Worm (Caenorhabditis elegans) whole organism, late embryonic: ENCODE results near the gene yap-1.

Source experiments
- K09A11.1 ChIP-seq: sonication (generic microtip); optimal IDR thresholded peaks from 2 replicates; lab custom pipeline; 2017; ENCODE audit warnings: antibody characterized with exemption, mild to moderate bottlenecking, missing genetic modification characterization, missing compliant biosample characterization; ENCODE audit not compliant: insufficient read depth
- T23F11.4 ChIP-seq: fragments of 200-800 bp; sonication (Bioruptor generic); optimal IDR thresholded peaks from 2 replicates; lab custom pipeline; 2018; ENCODE audit warnings: mild to moderate bottlenecking, missing genetic modification characterization, missing compliant biosample characterization
- Y22D7AL.16 ChIP-seq: sonication (generic microtip); optimal IDR thresholded peaks from 2 replicates; lab custom pipeline; 2016; ENCODE audit warnings: missing genetic modification characterization, missing compliant biosample characterization
- ahr-1 ChIP-seq: sonication (generic microtip); optimal IDR thresholded peaks from 2 replicates; lab custom pipeline; 2016; ENCODE audit warnings: missing genetic modification characterization, missing compliant biosample characterization
- ceh-48 ChIP-seq: sonication (generic microtip); optimal IDR thresholded peaks from 2 replicates; lab custom pipeline; 2016; ENCODE audit warnings: missing genetic modification characterization, inconsistent platforms, missing compliant biosample characterization
- dmd-4 ChIP-seq: sonication (generic microtip); optimal IDR thresholded peaks from 2 replicates; lab custom pipeline; 2016; ENCODE audit warnings: borderline replicate concordance, missing genetic modification characterization, missing compliant biosample characterization
- elt-2 ChIP-seq: sonication (generic microtip); optimal IDR thresholded peaks from 2 replicates; lab custom pipeline; 2016; ENCODE audit warnings: missing genetic modification reagents, missing genetic modification characterization, missing compliant biosample characterization
- ets-4 ChIP-seq: sonication (generic microtip); optimal IDR thresholded peaks from 2 replicates; lab custom pipeline; 2016; ENCODE audit warnings: missing genetic modification characterization, missing compliant biosample characterization
- eyg-1 ChIP-seq: sonication (generic microtip); optimal IDR thresholded peaks from 2 replicates; lab custom pipeline; 2016; ENCODE audit warnings: missing genotype, missing genetic modification characterization, missing compliant biosample characterization
- fax-1 ChIP-seq: sonication (generic microtip); optimal IDR thresholded peaks from 2 replicates; lab custom pipeline; 2016; ENCODE audit warnings: missing genotype, missing genetic modification characterization, missing compliant biosample characterization
- fkh-6 ChIP-seq: sonication (generic microtip); optimal IDR thresholded peaks from 2 replicates; lab custom pipeline; 2016; ENCODE audit warnings: missing genetic modification characterization, missing compliant biosample characterization
- gmeb-2 ChIP-seq: sonication (generic microtip); optimal IDR thresholded peaks from 2 replicates; lab custom pipeline; 2016; ENCODE audit warnings: missing genetic modification characterization, inconsistent platforms, missing compliant biosample characterization
- hlh-15 ChIP-seq: sonication (generic microtip); optimal IDR thresholded peaks from 2 replicates; lab custom pipeline; 2016; ENCODE audit warnings: missing genetic modification characterization, missing compliant biosample characterization
- hlh-30 ChIP-seq: sonication (generic microtip); optimal IDR thresholded peaks from 2 replicates; lab custom pipeline; 2017; ENCODE audit warnings: antibody characterized with exemption, missing genetic modification characterization, missing compliant biosample characterization; ENCODE audit not compliant: insufficient read depth
- lin-11 ChIP-seq: fragments of 200-800 bp; sonication (Bioruptor generic); optimal IDR thresholded peaks from 2 replicates; lab custom pipeline; 2018; ENCODE audit warnings: mild to moderate bottlenecking, missing genetic modification characterization, missing compliant biosample characterization
- madf-2 ChIP-seq: sonication (generic microtip); optimal IDR thresholded peaks from 2 replicates; lab custom pipeline; 2017; ENCODE audit warnings: missing genetic modification characterization, missing compliant biosample characterization
- mec-3 ChIP-seq: sonication (generic microtip); optimal IDR thresholded peaks from 2 replicates; lab custom pipeline; 2016; ENCODE audit warnings: borderline replicate concordance, missing genetic modification characterization, missing compliant biosample characterization
- npax-4 ChIP-seq: sonication (generic microtip); optimal IDR thresholded peaks from 2 replicates; lab custom pipeline; 2016; ENCODE audit warnings: missing genetic modification characterization, missing compliant biosample characterization
- odd-2 ChIP-seq: sonication (generic microtip); optimal IDR thresholded peaks from 2 replicates; lab custom pipeline; 2017; ENCODE audit warnings: antibody characterized with exemption, mild to moderate bottlenecking, missing genetic modification characterization, missing compliant biosample characterization
- pag-3 ChIP-seq: sonication (generic microtip); optimal IDR thresholded peaks from 2 replicates; lab custom pipeline; 2016; ENCODE audit warnings: missing compliant biosample characterization, missing genetic modification characterization, borderline replicate concordance
- pat-9 ChIP-seq: fragments of 200-800 bp; sonication (Bioruptor generic); optimal IDR thresholded peaks from 2 replicates; lab custom pipeline; 2018; ENCODE audit warnings: mild to moderate bottlenecking, missing genetic modification characterization, moderate library complexity, missing compliant biosample characterization
- pax-1 ChIP-seq: fragments of 150-350 bp; optimal IDR thresholded peaks from 2 replicates; lab custom pipeline; 2014; ENCODE audit warnings: missing biosample characterization, missing genetic modification characterization
- pha-2 ChIP-seq: sonication (generic microtip); optimal IDR thresholded peaks from 2 replicates; lab custom pipeline; 2017; ENCODE audit warnings: mild to moderate bottlenecking, missing genetic modification characterization, missing compliant biosample characterization
- pros-1 ChIP-seq: fragments of 150-350 bp; optimal IDR thresholded peaks from 2 replicates; lab custom pipeline; 2014; ENCODE audit warnings: missing biosample characterization, missing genetic modification reagents, missing genetic modification characterization
- rnt-1 ChIP-seq: sonication (generic microtip); optimal IDR thresholded peaks from 2 replicates; lab custom pipeline; 2016; ENCODE audit warnings: missing genetic modification characterization, missing compliant biosample characterization
- sdc-2 ChIP-seq: sonication (generic microtip); optimal IDR thresholded peaks from 2 replicates; lab custom pipeline; 2016; ENCODE audit warnings: missing genotype, missing genetic modification characterization, missing compliant biosample characterization
- sox-2 ChIP-seq: fragments of 200-800 bp; sonication (Bioruptor generic); IDR thresholded peaks from 2 replicates; pipeline ENCODE4 v1.3.6; 2022; ENCODE audit warnings: missing genetic modification reagents, missing genetic modification characterization, missing compliant biosample characterization
- tbx-7 ChIP-seq: sonication (generic microtip); optimal IDR thresholded peaks from 2 replicates; lab custom pipeline; 2016; ENCODE audit warnings: missing genotype, missing genetic modification characterization, missing compliant biosample characterization
- unc-55 ChIP-seq: sonication (generic microtip); optimal IDR thresholded peaks from 2 replicates; lab custom pipeline; 2017; ENCODE audit warnings: missing biosample characterization, missing genetic modification reagents, missing genetic modification characterization
- ztf-16 ChIP-seq: sonication (generic microtip); optimal IDR thresholded peaks from 2 replicates; lab custom pipeline; 2017; ENCODE audit warnings: missing genetic modification characterization, missing compliant biosample characterization

Gene yap-1

ce11 chrX:10688311-10688710, 3.4 kb upstream of the yap-1 start:
- TF ChIP-seq hlh-30 (tag; lab: Kevin White, UChicago) (peak; percentile 26), pat-9 (tag; lab: Kevin White, UChicago) (no peak)

ce11 chrX:10689729-10690128, 2.0 kb upstream of the yap-1 start:
- no peak for TF ChIP-seq ztf-16
- TF ChIP-seq, all 69 proteins: peak for 0

DNA sequence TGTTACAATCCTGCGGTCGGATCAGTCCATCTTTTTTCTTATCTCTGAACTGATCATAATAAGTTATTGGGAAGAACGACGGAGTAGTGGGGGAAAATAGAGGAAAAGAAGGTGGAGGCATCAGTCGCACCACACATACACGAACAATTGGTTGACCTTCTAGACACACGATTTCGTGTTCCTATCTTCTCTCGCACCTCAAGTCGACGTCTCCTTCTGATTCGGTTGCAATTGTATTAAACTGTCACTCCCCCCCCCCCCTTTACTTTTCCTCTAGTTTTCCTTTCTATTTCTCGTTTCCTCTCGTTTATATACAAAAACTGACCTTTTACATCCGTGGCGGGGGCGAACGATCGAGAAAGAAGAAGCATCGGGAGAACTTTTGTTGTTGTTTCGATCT, 511 bp upstream of the yap-1 start:
- TF ChIP-seq unc-55 (GFP tag; lab: Kevin White, UChicago) (peak; percentile 7), eyg-1 (tag; lab: Kevin White, UChicago) (no peak), ceh-48 (tag; lab: Kevin White, UChicago) (no peak)

DNA sequence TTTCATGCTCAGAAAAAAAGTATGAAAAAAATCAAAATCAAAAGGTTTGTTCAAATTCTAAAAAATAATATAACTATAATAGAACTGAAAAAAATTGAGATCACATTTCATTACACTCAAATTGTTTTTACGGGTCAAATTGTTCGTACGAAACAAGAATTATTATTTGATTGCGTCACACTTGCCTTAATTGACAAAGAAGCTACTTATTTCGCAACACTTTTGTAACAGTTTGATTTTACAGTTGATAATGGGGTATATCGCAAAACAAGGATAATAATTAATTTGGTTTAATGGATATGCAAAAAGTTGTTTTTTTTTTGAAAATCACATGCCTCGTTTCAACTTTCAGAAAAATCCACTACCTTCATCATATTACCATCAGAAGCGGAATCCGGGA, 314 bp downstream of the yap-1 start:
- TF ChIP-seq pha-2 (tag; lab: Kevin White, UChicago) (no peak), madf-2 (tag; lab: Kevin White, UChicago) (no peak), fax-1 (tag; lab: Kevin White, UChicago) (no peak), Y22D7AL.16 (tag; lab: Kevin White, UChicago) (no peak)

DNA sequence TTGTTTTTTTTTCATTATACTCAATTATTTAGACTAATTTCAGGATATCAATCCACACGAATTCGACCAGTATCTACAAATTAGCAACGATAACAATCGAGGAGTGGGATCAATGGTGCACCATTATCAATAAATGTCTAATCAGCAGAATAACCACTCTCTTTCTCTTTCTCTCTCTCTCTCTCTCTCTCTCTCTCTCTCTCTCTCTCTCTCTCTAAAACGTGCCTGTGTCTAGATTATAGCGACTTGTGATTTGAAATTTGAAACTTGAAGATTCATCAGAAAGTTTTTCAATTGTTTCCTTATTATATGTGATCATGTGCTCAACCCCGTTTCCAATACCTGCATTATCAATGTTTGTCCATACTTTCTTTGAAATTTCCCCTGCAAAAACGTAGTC, 2.5 kb downstream of the yap-1 start:
- TF ChIP-seq dmd-4 (no peak), elt-2 (tag; lab: Kevin White, UChicago) (peak; percentile 78)

ce11 chrX:10694933-10695332, 3.2 kb downstream of the yap-1 start, which contains the start of gene plpp-1.3:
Gene plpp-1.3 (plus strand): TSS chrX:10695312.
- TF ChIP-seq pax-1 (tag; lab: Kevin White, UChicago), result peak; percentile 27
- TF ChIP-seq ahr-1, result no peak
- TF ChIP-seq elt-2 (tag; lab: Kevin White, UChicago), result peak; percentile 16
- no peak for TF ChIP-seq Y22D7AL.16 (tag; lab: Kevin White, UChicago)

DNA sequence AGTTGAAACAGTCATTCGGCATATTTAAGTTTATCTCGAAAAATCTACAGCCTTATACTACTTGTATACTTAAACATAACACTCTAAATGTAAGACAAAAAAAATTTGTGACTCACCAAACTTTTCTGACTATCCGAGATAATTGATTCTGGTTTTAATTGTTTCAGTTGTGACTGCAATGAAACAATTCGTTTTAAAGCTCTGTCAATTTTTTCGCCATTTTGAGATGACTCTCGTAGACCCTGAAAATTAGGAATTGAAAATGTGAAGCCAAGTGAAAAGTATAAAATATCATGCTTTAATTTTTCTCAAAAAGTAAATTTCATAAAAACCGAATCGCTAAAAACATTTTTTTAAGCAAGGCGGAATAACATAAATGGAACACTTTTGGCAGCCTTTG, 12.6 kb downstream of the yap-1 start:
- TF ChIP-seq pax-1 (tag; lab: Kevin White, UChicago), result no peak
- no peak for TF ChIP-seq hlh-15 (tag; lab: Kevin White, UChicago)
- no peak for TF ChIP-seq T23F11.4 (GFP tag; lab: Kevin White, UChicago)
- no peak for TF ChIP-seq tbx-7
- no peak for TF ChIP-seq madf-2 (tag; lab: Kevin White, UChicago)
- no peak for TF ChIP-seq pag-3 (tag; lab: Kevin White, UChicago)
- TF ChIP-seq sox-2 (GFP tag; lab: Robert Waterston, UW), result no peak
- no peak for TF ChIP-seq pros-1 (tag; lab: Kevin White, UChicago)
- TF ChIP-seq dmd-4, result no peak
- no peak for TF ChIP-seq ets-4
- no peak for TF ChIP-seq npax-4 (tag; lab: Kevin White, UChicago)
- TF ChIP-seq lin-11, result no peak
- TF ChIP-seq odd-2 (tag; lab: Kevin White, UChicago), result no peak
- TF ChIP-seq K09A11.1, result no peak
- TF ChIP-seq sdc-2 (tag; lab: Kevin White, UChicago), result no peak
- no peak for TF ChIP-seq pha-2 (tag; lab: Kevin White, UChicago)
- no peak for TF ChIP-seq gmeb-2 (tag; lab: Kevin White, UChicago)
- TF ChIP-seq rnt-1 (tag; lab: Kevin White, UChicago), result no peak
- no peak for TF ChIP-seq fkh-6
- TF ChIP-seq mec-3 (tag; lab: Kevin White, UChicago), result no peak
